Fruit fly (Drosophila melanogaster) whole organism, adult: ENCODE measurements around the gene CG15742.

ENCODE experiments used
- CG12768 ChIP-seq: fragments of 200-800 bp; sonication (Bioruptor generic); optimal IDR thresholded peaks from 2 replicates; lab custom pipeline; 2017; ENCODE audit warnings: missing biosample characterization, missing genetic modification characterization, mild to moderate bottlenecking, moderate library complexity, missing genetic modification reagents
- CG1620 ChIP-seq: fragments of 200-800 bp; sonication (Bioruptor generic); optimal IDR thresholded peaks from 2 replicates; lab custom pipeline; 2016; ENCODE audit warnings: missing biosample characterization, missing genetic modification characterization
- CG5204 ChIP-seq: fragments of 200-800 bp; sonication (Bioruptor generic); optimal IDR thresholded peaks from 2 replicates; lab custom pipeline; 2016; ENCODE audit warnings: missing biosample characterization, missing genetic modification characterization
- Crg-1 ChIP-seq: fragments of 200-800 bp; sonication (Bioruptor generic); optimal IDR thresholded peaks from 2 replicates; lab custom pipeline; 2016; ENCODE audit warnings: missing biosample characterization, missing genetic modification characterization
- Hr96 ChIP-seq: fragments of 200-800 bp; sonication (Bioruptor generic); optimal IDR thresholded peaks from 2 replicates; lab custom pipeline; 2016; ENCODE audit warnings: missing biosample characterization, missing genetic modification characterization
- bab1 ChIP-seq: fragments of 200-800 bp; sonication (Bioruptor generic); optimal IDR thresholded peaks from 3 replicates; lab custom pipeline; 2019; ENCODE audit warnings: missing biosample characterization, mild to moderate bottlenecking, missing genetic modification characterization, moderate library complexity
- cnc ChIP-seq, 2 experiments: fragments of >200 bp; optimal IDR thresholded peaks; 2 replicates each; lab custom pipeline; 2017
- kay ChIP-seq: fragments of 200-800 bp; sonication (Bioruptor generic); peaks from one replicate; lab custom pipeline; 2016; ENCODE audit warnings: missing biosample characterization, missing genetic modification characterization, borderline replicate concordance
- tj ChIP-seq: fragments of 200-800 bp; sonication (Bioruptor generic); optimal IDR thresholded peaks from 3 replicates; lab custom pipeline; 2017; ENCODE audit warnings: missing biosample characterization, mild to moderate bottlenecking, missing genetic modification characterization, moderate library complexity

DNA sequence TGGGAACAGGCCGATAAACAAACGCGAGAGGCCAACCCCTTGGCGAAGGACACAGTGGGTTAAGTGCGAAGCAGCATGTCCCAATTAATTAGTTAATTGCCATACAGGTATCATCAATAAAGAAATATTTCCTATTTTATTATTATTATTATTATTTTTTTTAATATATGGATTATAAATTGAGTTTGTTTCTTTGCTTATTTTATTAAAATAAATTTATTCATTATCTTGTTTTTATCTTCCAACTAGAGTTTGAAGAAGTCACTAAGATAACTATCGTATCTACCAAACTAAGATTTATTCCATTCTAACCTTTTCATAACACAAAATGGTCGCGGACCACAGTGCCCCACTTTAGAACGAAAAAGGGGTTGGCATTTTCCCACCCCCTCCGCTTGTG, 50.2 kb downstream of the CG15742 start:
- TF ChIP-seq kay (GFP tag; lab: Kevin White, UChicago), result no peak
- TF ChIP-seq CG5204 (GFP tag; lab: Kevin White, UChicago), result no peak
- no peak for TF ChIP-seq CG12768 (GFP tag; lab: Kevin White, UChicago)
- no peak for TF ChIP-seq CG1620
- TF ChIP-seq bab1 (GFP tag; lab: Kevin White, UChicago), result no peak
- no peak for TF ChIP-seq Crg-1 (GFP tag; lab: Kevin White, UChicago)
- TF ChIP-seq Hr96, result no peak
- no peak for TF ChIP-seq cnc (optimal IDR thresholded peaks at IDR 0.05; lab: Kevin White, UChicago)
- no peak for TF ChIP-seq tj (GFP tag; lab: Kevin White, UChicago)
